Worm (Caenorhabditis elegans): ENCODE measurements around the gene cyn-10.
A peak's percentile ranks its signal among the peaks of the same experiment; 100 is the strongest.

The cyn-10 gene

ce11 chrII:6936528-6936927, 23.4 kb upstream of the cyn-10 start:
- TF ChIP-seq ztf-23 (GFP tag; IDR thresholded peaks at IDR 0.05) (no peak), ref-1 (GFP tag; conservative IDR thresholded peaks at IDR 0.05) (no peak), klf-2 (GFP tag; conservative IDR thresholded peaks at IDR 0.05) (no peak), ztf-29 (GFP tag; IDR thresholded peaks at IDR 0.05) (no peak), cog-1 (tag; optimal IDR thresholded peaks at IDR 0.05) (no peak), flt-1 (GFP tag; IDR thresholded peaks at IDR 0.05) (no peak), tab-1 (GFP tag; IDR thresholded peaks at IDR 0.05) (no peak), med-1 (GFP tag; optimal IDR thresholded peaks at IDR 0.05; ENCODE audit: insufficient read depth) (no peak)

- no peak for TF ChIP-seq cog-1 (tag; optimal IDR thresholded peaks at IDR 0.05)
- no peak for TF ChIP-seq flt-1 (GFP tag; IDR thresholded peaks at IDR 0.05)
- no peak for TF ChIP-seq ztf-29 (GFP tag; IDR thresholded peaks at IDR 0.05)
- no peak for TF ChIP-seq tab-1 (GFP tag; IDR thresholded peaks at IDR 0.05)
- no peak for TF ChIP-seq ztf-23 (GFP tag; IDR thresholded peaks at IDR 0.05)
- TF ChIP-seq T22C8.4 (GFP tag; IDR thresholded peaks at IDR 0.05): no peak
- TF ChIP-seq med-1 (GFP tag; optimal IDR thresholded peaks at IDR 0.05; ENCODE audit: insufficient read depth): no peak
- TF ChIP-seq klf-2 (GFP tag; conservative IDR thresholded peaks at IDR 0.05): no peak
Observed at ce11 chrII:6935975-6936374, 22.8 kb upstream of the cyn-10 start.

DNA sequence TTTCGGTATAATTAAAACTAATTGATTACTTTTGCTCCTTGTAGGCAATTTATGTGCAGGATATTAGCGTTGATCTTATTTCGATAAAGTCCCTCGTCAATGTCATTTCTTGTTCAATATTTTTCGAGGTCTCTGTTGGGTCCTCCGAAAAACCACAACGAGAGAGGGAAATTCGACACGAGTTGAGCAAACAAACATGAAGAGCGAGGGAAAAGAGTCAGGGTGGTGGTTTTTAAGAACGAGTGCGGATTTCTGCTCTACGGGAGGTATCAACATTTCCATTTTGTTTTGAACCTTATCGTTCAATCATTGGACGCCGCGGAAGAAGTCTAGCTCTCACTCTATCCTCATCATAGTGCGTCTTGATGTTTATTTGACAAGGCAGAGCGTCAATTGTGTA, 21.6 kb upstream of the cyn-10 start:
- TF ChIP-seq ztf-29 (GFP tag; IDR thresholded peaks at IDR 0.05) (no peak), flt-1 (GFP tag; IDR thresholded peaks at IDR 0.05) (no peak), cog-1 (tag; optimal IDR thresholded peaks at IDR 0.05) (no peak), ztf-23 (GFP tag; IDR thresholded peaks at IDR 0.05) (no peak), tab-1 (GFP tag; IDR thresholded peaks at IDR 0.05) (no peak), klf-2 (GFP tag; conservative IDR thresholded peaks at IDR 0.05) (no peak), ref-1 (GFP tag; conservative IDR thresholded peaks at IDR 0.05) (no peak), med-1 (GFP tag; optimal IDR thresholded peaks at IDR 0.05; ENCODE audit: insufficient read depth) (no peak)

DNA sequence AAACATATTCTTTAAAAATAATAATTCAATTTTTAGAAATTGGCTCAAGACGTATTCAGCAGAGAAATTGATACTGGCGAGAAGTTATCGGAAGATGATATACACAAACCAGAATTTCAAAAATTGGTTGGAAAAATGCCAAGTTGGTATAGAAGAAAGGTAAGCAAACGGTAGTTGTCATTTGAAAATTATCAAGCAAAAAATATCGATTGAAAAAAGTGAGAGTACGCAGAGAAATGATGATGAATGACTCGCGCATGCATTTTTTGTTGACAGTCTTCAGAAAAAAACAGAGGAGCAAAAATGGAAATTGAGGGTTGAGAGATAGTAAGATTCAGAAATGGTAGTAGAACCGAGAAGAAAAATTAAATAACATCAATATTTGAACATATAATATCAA, 19.8 kb upstream of the cyn-10 start:
- TF ChIP-seq ztf-23 (GFP tag; IDR thresholded peaks at IDR 0.05): no peak
- no peak for TF ChIP-seq tab-1 (GFP tag; IDR thresholded peaks at IDR 0.05)
- no peak for TF ChIP-seq cog-1 (tag; optimal IDR thresholded peaks at IDR 0.05)
- TF ChIP-seq med-1 (GFP tag; optimal IDR thresholded peaks at IDR 0.05; ENCODE audit: insufficient read depth): no peak
- TF ChIP-seq klf-2 (GFP tag; conservative IDR thresholded peaks at IDR 0.05): no peak
- TF ChIP-seq ref-1 (GFP tag; conservative IDR thresholded peaks at IDR 0.05): no peak
- TF ChIP-seq T22C8.4 (GFP tag; IDR thresholded peaks at IDR 0.05): no peak
- no peak for TF ChIP-seq flt-1 (GFP tag; IDR thresholded peaks at IDR 0.05)
- no peak for TF ChIP-seq ztf-29 (GFP tag; IDR thresholded peaks at IDR 0.05)

- TF ChIP-seq med-1 (GFP tag; optimal IDR thresholded peaks at IDR 0.05; ENCODE audit: insufficient read depth) (no peak), ref-1 (GFP tag; conservative IDR thresholded peaks at IDR 0.05) (no peak), ztf-23 (GFP tag; IDR thresholded peaks at IDR 0.05) (no peak), klf-2 (GFP tag; conservative IDR thresholded peaks at IDR 0.05) (no peak), T22C8.4 (GFP tag; IDR thresholded peaks at IDR 0.05) (no peak), tab-1 (GFP tag; IDR thresholded peaks at IDR 0.05) (no peak), ztf-29 (GFP tag; IDR thresholded peaks at IDR 0.05) (no peak), cog-1 (tag; optimal IDR thresholded peaks at IDR 0.05) (no peak), flt-1 (GFP tag; IDR thresholded peaks at IDR 0.05) (no peak)
Observed at ce11 chrII:6930072-6930471, 16.9 kb upstream of the cyn-10 start.

DNA sequence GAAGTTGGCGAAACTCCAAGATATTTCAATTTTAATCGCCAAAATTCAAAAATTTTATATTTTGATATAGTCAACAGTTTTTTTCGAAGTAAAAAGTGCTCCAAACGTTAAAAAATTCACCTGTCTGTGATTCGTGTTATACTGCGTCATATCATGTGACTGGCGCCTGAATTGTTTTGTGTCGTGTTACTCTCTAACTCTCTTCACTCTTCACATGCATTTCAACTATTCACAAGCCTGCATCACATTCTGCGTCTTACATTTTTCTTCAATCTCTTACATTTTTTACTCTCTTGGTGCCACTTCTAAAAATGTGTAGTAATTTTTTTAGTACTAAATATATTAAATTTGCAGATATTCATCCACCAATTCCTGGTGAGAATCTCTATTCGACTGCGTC, 15.3 kb upstream of the cyn-10 start, which contains the start of gene flcn-1:
Gene flcn-1 (plus strand): TSS at position 348 of the 400 bp plus-strand sequence.
- no peak for TF ChIP-seq ztf-23 (GFP tag; IDR thresholded peaks at IDR 0.05)
- no peak for TF ChIP-seq med-1 (GFP tag; optimal IDR thresholded peaks at IDR 0.05; ENCODE audit: insufficient read depth)
- no peak for TF ChIP-seq cog-1 (tag; optimal IDR thresholded peaks at IDR 0.05)
- no peak for TF ChIP-seq T22C8.4 (GFP tag; IDR thresholded peaks at IDR 0.05)
- no peak for TF ChIP-seq ztf-29 (GFP tag; IDR thresholded peaks at IDR 0.05)
- TF ChIP-seq ref-1 (GFP tag; conservative IDR thresholded peaks at IDR 0.05): no peak
- TF ChIP-seq klf-2 (GFP tag; conservative IDR thresholded peaks at IDR 0.05): no peak
- TF ChIP-seq tab-1 (GFP tag; IDR thresholded peaks at IDR 0.05): no peak
- no peak for TF ChIP-seq flt-1 (GFP tag; IDR thresholded peaks at IDR 0.05)

- TF ChIP-seq ztf-29 (GFP tag; IDR thresholded peaks at IDR 0.05) (no peak), ref-1 (GFP tag; conservative IDR thresholded peaks at IDR 0.05) (no peak), med-1 (GFP tag; optimal IDR thresholded peaks at IDR 0.05; ENCODE audit: insufficient read depth) (no peak), ztf-23 (GFP tag; IDR thresholded peaks at IDR 0.05) (no peak), tab-1 (GFP tag; IDR thresholded peaks at IDR 0.05) (no peak), klf-2 (GFP tag; conservative IDR thresholded peaks at IDR 0.05) (no peak), T22C8.4 (GFP tag; IDR thresholded peaks at IDR 0.05) (no peak), cog-1 (tag; optimal IDR thresholded peaks at IDR 0.05) (no peak), flt-1 (GFP tag; IDR thresholded peaks at IDR 0.05) (no peak)
Observed at ce11 chrII:6927603-6928002, 14.4 kb upstream of the cyn-10 start, which contains the start of gene F22D3.4. F22D3.4 (minus strand) TSS chrII:6927603.

ce11 chrII:6927034-6927433, 13.9 kb upstream of the cyn-10 start:
- TF ChIP-seq ztf-29 (GFP tag; IDR thresholded peaks at IDR 0.05): no peak
- no peak for TF ChIP-seq ref-1 (GFP tag; conservative IDR thresholded peaks at IDR 0.05)
- TF ChIP-seq T22C8.4 (GFP tag; IDR thresholded peaks at IDR 0.05): no peak
- no peak for TF ChIP-seq ztf-23 (GFP tag; IDR thresholded peaks at IDR 0.05)
- TF ChIP-seq tab-1 (GFP tag; IDR thresholded peaks at IDR 0.05): no peak
- no peak for TF ChIP-seq flt-1 (GFP tag; IDR thresholded peaks at IDR 0.05)
- TF ChIP-seq klf-2 (GFP tag; conservative IDR thresholded peaks at IDR 0.05): no peak
- TF ChIP-seq med-1 (GFP tag; optimal IDR thresholded peaks at IDR 0.05; ENCODE audit: insufficient read depth): no peak
- TF ChIP-seq cog-1 (tag; optimal IDR thresholded peaks at IDR 0.05): no peak

- TF ChIP-seq ref-1 (GFP tag; conservative IDR thresholded peaks at IDR 0.05): no peak
- TF ChIP-seq cog-1 (tag; optimal IDR thresholded peaks at IDR 0.05): no peak
- TF ChIP-seq tab-1 (GFP tag; IDR thresholded peaks at IDR 0.05): no peak
- no peak for TF ChIP-seq ztf-23 (GFP tag; IDR thresholded peaks at IDR 0.05)
- no peak for TF ChIP-seq ztf-29 (GFP tag; IDR thresholded peaks at IDR 0.05)
Observed at ce11 chrII:6926488-6926887, 13.3 kb upstream of the cyn-10 start.

- TF ChIP-seq klf-2 (GFP tag; conservative IDR thresholded peaks at IDR 0.05) (no peak), tab-1 (GFP tag; IDR thresholded peaks at IDR 0.05) (no peak), flt-1 (GFP tag; IDR thresholded peaks at IDR 0.05) (0 out of 2 replicates have a peak, but pooled peaks have one; percentile 51), cog-1 (tag; optimal IDR thresholded peaks at IDR 0.05) (peak; percentile 29), T22C8.4 (GFP tag; IDR thresholded peaks at IDR 0.05) (no peak)
Observed at ce11 chrII:6926054-6926453, 12.9 kb upstream of the cyn-10 start.

Data from whole organism, midembryonic.